Fruit fly (Drosophila melanogaster): ENCODE measurements around the gene Wdr37.

Gene Wdr37

DNA sequence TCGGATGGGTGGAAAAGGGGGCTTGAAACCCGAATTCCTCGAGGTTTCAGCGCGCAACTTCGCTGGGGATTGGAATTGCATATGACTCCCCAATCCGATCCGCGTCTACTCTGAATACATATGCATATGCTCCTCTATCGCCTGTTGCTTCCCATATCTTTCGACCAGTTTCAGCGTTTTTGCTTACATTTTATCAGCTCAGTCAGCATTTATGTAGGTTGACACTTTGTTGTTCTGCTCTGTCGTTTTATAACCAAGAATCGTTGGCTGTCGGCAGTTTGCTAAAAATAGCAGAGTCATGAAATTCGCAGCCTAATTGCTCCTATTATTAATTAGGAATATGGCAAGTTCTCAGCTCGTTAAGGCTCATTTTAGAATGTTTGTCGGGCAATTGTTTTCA is 6.8 kb downstream of the Wdr37 start:
- TF ChIP-seq CG15696 (tag; optimal IDR thresholded peaks at IDR 0.05): no peak
- TF ChIP-seq CG1792 (GFP tag; optimal IDR thresholded peaks at IDR 0.05): no peak
- TF ChIP-seq Med (GFP tag): peak; percentile 38
- no peak for TF ChIP-seq CG10979 (tag; optimal IDR thresholded peaks at IDR 0.05)
- no peak for TF ChIP-seq CkIIα-i1 (GFP tag; IDR thresholded peaks at IDR 0.05)
- no peak for TF ChIP-seq TFAM (GFP tag; optimal IDR thresholded peaks at IDR 0.05)
- no peak for TF ChIP-seq mirr (GFP tag; optimal IDR thresholded peaks at IDR 0.05)

dm6 chr3R:18394876-18395275 is 7.6 kb downstream of the Wdr37 start:
- TF ChIP-seq MBD-R2 (GFP tag; IDR thresholded peaks at IDR 0.05): no peak
- no peak for TF ChIP-seq pnt (GFP tag; optimal IDR thresholded peaks at IDR 0.05)
- no peak for TF ChIP-seq CG17912 (GFP tag; optimal IDR thresholded peaks at IDR 0.05)
- no peak for TF ChIP-seq CG3163 (GFP tag; optimal IDR thresholded peaks at IDR 0.05)
- no peak for TF ChIP-seq grn (GFP tag; optimal IDR thresholded peaks at IDR 0.05)
- no peak for TF ChIP-seq phol (tag; optimal IDR thresholded peaks at IDR 0.05)
- no peak for TF ChIP-seq CG8359 (GFP tag; optimal IDR thresholded peaks at IDR 0.05; ENCODE audit: borderline replicate concordance)
- 0 out of 3 replicates have a peak, but pooled peaks have one; percentile 43 for TF ChIP-seq CG11456 (GFP tag; IDR thresholded peaks at IDR 0.05)
- TF ChIP-seq CG12769 (tag; optimal IDR thresholded peaks at IDR 0.05): peak; percentile 91
- TF ChIP-seq mld (GFP tag; IDR thresholded peaks at IDR 0.05; ENCODE audit: partially characterized antibody): no peak
- no peak for TF ChIP-seq Elba2 (GFP tag; optimal IDR thresholded peaks at IDR 0.05)
- TF ChIP-seq Pdp1 (GFP tag; optimal IDR thresholded peaks at IDR 0.05): peak in 1 of 2 experiments; percentile 20
- TF ChIP-seq crol (GFP tag; IDR thresholded peaks at IDR 0.05): peak; percentile 39; the same call in 1 of the 2 replicates

- TF ChIP-seq tin (GFP tag; optimal IDR thresholded peaks at IDR 0.05): peak; percentile 16
- no peak for TF ChIP-seq CG4424 (GFP tag; optimal IDR thresholded peaks at IDR 0.05)
- TF ChIP-seq lilli (GFP tag; optimal IDR thresholded peaks at IDR 0.05): peak; percentile 49
- TF ChIP-seq tio (GFP tag; optimal IDR thresholded peaks at IDR 0.05): no peak
- TF ChIP-seq inv (GFP tag; IDR thresholded peaks at IDR 0.05; ENCODE audit: partially characterized antibody): no peak
- peak; percentile 22 for TF ChIP-seq CG13296 (GFP tag; optimal IDR thresholded peaks at IDR 0.05)
- TF ChIP-seq Hmr (GFP tag; optimal IDR thresholded peaks at IDR 0.05): peak; percentile 54
- TF ChIP-seq vnd (GFP tag; IDR thresholded peaks at IDR 0.05; ENCODE audit: partially characterized antibody): no peak
- peak; percentile 3 for TF ChIP-seq CG18619 (GFP tag; optimal IDR thresholded peaks at IDR 0.05)
- TF ChIP-seq vvl (GFP tag; IDR thresholded peaks at IDR 0.05): peak; percentile 63; the same call in 1 of the 2 replicates
- TF ChIP-seq Lhr (GFP tag; optimal IDR thresholded peaks at IDR 0.05): no peak
- no peak for TF ChIP-seq her (GFP tag; optimal IDR thresholded peaks at IDR 0.05)
- TF ChIP-seq CG32772 (GFP tag; IDR thresholded peaks at IDR 0.05): peak; percentile 46; the same call in 1 of the 2 replicates
- TF ChIP-seq CG11398 (GFP tag; optimal IDR thresholded peaks at IDR 0.05): no peak
- TF ChIP-seq Med (GFP tag): peak; percentile 86
- no peak for TF ChIP-seq gro (GFP tag; optimal IDR thresholded peaks at IDR 0.05)
- TF ChIP-seq Ssrp (tag; optimal IDR thresholded peaks at IDR 0.05): peak; percentile 56
- TF ChIP-seq ase (GFP tag; IDR thresholded peaks at IDR 0.05): no peak
- peak; percentile 7 for TF ChIP-seq CG17829 (tag; optimal IDR thresholded peaks at IDR 0.05)
- TF ChIP-seq mam (GFP tag; optimal IDR thresholded peaks at IDR 0.05): no peak
- peak; percentile 26; the same call in 1 of the 4 replicates for TF ChIP-seq Gug (GFP tag; IDR thresholded peaks at IDR 0.05)
- no peak for TF ChIP-seq nerfin-2 (GFP tag; IDR thresholded peaks at IDR 0.05; ENCODE audit: partially characterized antibody)
- TF ChIP-seq CG9797 (GFP tag; optimal IDR thresholded peaks at IDR 0.05): no peak
- TF ChIP-seq CG3847 (GFP tag; IDR thresholded peaks at IDR 0.05): peak; percentile 38; the same call in 1 of the 2 replicates
- no peak for TF ChIP-seq Doc2 (GFP tag; IDR thresholded peaks at IDR 0.05)
- peak; percentile 39 for TF ChIP-seq CG9817 (tag; optimal IDR thresholded peaks at IDR 0.05)
- TF ChIP-seq prd (optimal IDR thresholded peaks at IDR 0.05): no peak
- TF ChIP-seq prd (GFP tag; IDR thresholded peaks at IDR 0.05): peak; percentile 65
- no peak for TF ChIP-seq peb (GFP tag; IDR thresholded peaks at IDR 0.05)
- TF ChIP-seq Spps (tag; optimal IDR thresholded peaks at IDR 0.05): no peak
These were observed 9.1 kb downstream of the Wdr37 start for dm6 chr3R:18393436-18393835.
